Worm (Caenorhabditis elegans) whole organism, L4/young adult: ENCODE results near the gene F53F4.2.

Source experiments
- dao-5 ChIP-seq: sonication (generic microtip); optimal IDR thresholded peaks from 2 replicates; lab custom pipeline; 2016; ENCODE audit warnings: missing genotype, missing genetic modification characterization, moderate library complexity, missing compliant biosample characterization
- him-1 ChIP-seq: sonication (generic microtip); optimal IDR thresholded peaks from 2 replicates; lab custom pipeline; 2016; ENCODE audit warnings: missing genotype, missing genetic modification reagents, missing genetic modification characterization, missing compliant biosample characterization

DNA sequence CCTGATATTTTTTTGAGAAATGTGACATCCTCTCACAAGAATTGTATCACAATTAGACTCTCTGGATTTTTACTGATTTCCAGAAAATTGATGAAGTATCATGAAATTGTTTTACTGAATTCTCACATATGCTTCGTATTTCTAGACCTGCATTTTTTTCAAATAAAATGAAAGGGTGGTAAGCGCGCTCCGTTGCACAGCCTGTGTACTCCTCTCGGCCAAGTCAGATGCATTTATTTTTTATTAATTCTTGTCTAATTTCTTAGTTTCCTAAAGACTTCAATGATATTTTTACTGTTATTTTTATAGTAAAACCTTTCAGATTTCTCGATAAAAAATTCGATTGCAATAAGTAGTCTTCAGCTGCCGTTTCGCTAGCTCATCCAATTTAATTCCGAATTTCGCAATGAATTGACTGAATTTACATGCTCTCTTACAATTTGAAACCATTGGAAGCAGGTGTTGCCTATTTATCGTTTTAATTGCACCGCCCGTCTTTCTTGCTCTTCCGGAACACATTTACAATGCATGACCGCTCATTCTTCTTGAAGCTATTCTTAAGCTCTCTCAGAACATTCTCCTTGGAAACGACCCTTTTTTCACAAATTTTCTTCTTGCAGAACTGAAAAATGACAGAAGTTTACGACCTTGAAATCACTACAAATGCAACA, 2.2 kb upstream of the F53F4.2 start, which contains the start of gene tbcb-1:
- TF ChIP-seq him-1 (tag; lab: Kevin White, UChicago) = no peak
- TF ChIP-seq dao-5 = no peak
